Fruit fly (Drosophila melanogaster): ENCODE measurements around the gene Argp.

dm6 chr3R:13693753-13694152 is 16.0 kb downstream of the Argp start, which contains the start of gene CG14367:
- TF ChIP-seq Sp1 (GFP tag; optimal IDR thresholded peaks at IDR 0.05) (no peak), Myc (optimal IDR thresholded peaks at IDR 0.05) (no peak), psq (GFP tag; optimal IDR thresholded peaks at IDR 0.05) (no peak), ey (GFP tag; optimal IDR thresholded peaks at IDR 0.05) (no peak), Hr83 (GFP tag; optimal IDR thresholded peaks at IDR 0.05; ENCODE audit: poor library complexity, severe bottlenecking) (no peak), usp (GFP tag; optimal IDR thresholded peaks at IDR 0.05) (no peak), h (GFP tag; optimal IDR thresholded peaks at IDR 0.05) (no peak), dsf (GFP tag; optimal IDR thresholded peaks at IDR 0.05; ENCODE audit: borderline replicate concordance) (no peak), CG32264 (GFP tag; optimal IDR thresholded peaks at IDR 0.05) (no peak), OdsH (GFP tag; optimal IDR thresholded peaks at IDR 0.05) (no peak), Jra (GFP tag; optimal IDR thresholded peaks at IDR 0.05) (no peak)

All from whole organism, wandering third instar larva.